Worm (Caenorhabditis elegans) whole organism, early embryonic: Measurements from ENCODE around the gene clec-64.

ENCODE experiments used
- ama-1 ChIP-seq: fragments of 150-350 bp; optimal IDR thresholded peaks from 2 replicates; lab custom pipeline; 2014
- ceh-13 ChIP-seq: fragments of 200-800 bp; sonication (Bioruptor generic); optimal IDR thresholded peaks from 2 replicates; lab custom pipeline; 2018; ENCODE audit warnings: mild to moderate bottlenecking, missing genetic modification characterization, missing compliant biosample characterization
- hmbx-1 ChIP-seq: sonication (generic microtip); optimal IDR thresholded peaks from 2 replicates; lab custom pipeline; 2016; ENCODE audit warnings: mild to moderate bottlenecking, missing genetic modification characterization, missing compliant biosample characterization
- pes-1 ChIP-seq: fragments of 200-800 bp; sonication (Bioruptor generic); IDR thresholded peaks from 2 replicates; pipeline ENCODE4 v1.3.6; 2022; ENCODE audit warnings: missing genetic modification reagents, missing genetic modification characterization, missing compliant biosample characterization
- sea-1 ChIP-seq: fragments of 200-800 bp; sonication (Bioruptor generic); conservative IDR thresholded peaks from 2 replicates; pipeline ENCODE4 v1.3.6; 2022; ENCODE audit warnings: missing genetic modification characterization, missing compliant biosample characterization
- tbx-37 ChIP-seq: fragments of 200-800 bp; sonication (Bioruptor generic); conservative IDR thresholded peaks from 2 replicates; pipeline ENCODE4 v1.3.6; 2022; ENCODE audit warnings: missing genetic modification reagents, missing genetic modification characterization, missing compliant biosample characterization
- tra-4 ChIP-seq: sonication (generic microtip); optimal IDR thresholded peaks from 2 replicates; lab custom pipeline; 2017; ENCODE audit warnings: missing genetic modification characterization, missing compliant biosample characterization

ce11 chrII:12897361-12897760 is 681 bp upstream of the clec-64 start:
- TF ChIP-seq ama-1 (lab: Kevin White, UChicago) (no peak), tra-4 (tag; lab: Kevin White, UChicago) (no peak), ceh-13 (GFP tag; lab: Kevin White, UChicago) (no peak), hmbx-1 (tag; lab: Kevin White, UChicago) (no peak), tbx-37 (GFP tag; lab: Robert Waterston, UW) (no peak), pes-1 (GFP tag; lab: Robert Waterston, UW) (no peak), sea-1 (GFP tag; lab: Robert Waterston, UW) (no peak)
